Fruit fly (Drosophila melanogaster) whole organism, prepupa: ENCODE measurements around the gene Snoo.

Source experiments
- CG10631 ChIP-seq: fragments of 200-800 bp; sonication (Bioruptor generic); optimal IDR thresholded peaks from 2 replicates; lab custom pipeline; 2016; ENCODE audit warnings: missing biosample characterization, missing genetic modification characterization
- CG10669 ChIP-seq: fragments of 200-800 bp; sonication (Bioruptor generic); optimal IDR thresholded peaks from 3 replicates; lab custom pipeline; 2018; ENCODE audit warnings: missing biosample characterization, mild to moderate bottlenecking, missing genetic modification characterization, moderate library complexity
- CG11762 ChIP-seq: fragments of 200-800 bp; sonication (Bioruptor generic); optimal IDR thresholded peaks from 3 replicates; lab custom pipeline; 2016; ENCODE audit warnings: missing biosample characterization, missing genetic modification characterization; ENCODE audit not compliant: insufficient read depth
- CG15336 ChIP-seq: fragments of 200-800 bp; sonication (Bioruptor generic); IDR thresholded peaks from 2 replicates; pipeline ENCODE4 v1.3.6; 2022; ENCODE audit warnings: missing biosample characterization, missing genetic modification characterization
- CG31627 ChIP-seq: fragments of 200-800 bp; sonication (Bioruptor generic); optimal IDR thresholded peaks from 3 replicates; lab custom pipeline; 2016; ENCODE audit warnings: missing biosample characterization, missing genetic modification characterization
- CG32006 ChIP-seq: fragments of 200-800 bp; sonication (Bioruptor generic); optimal IDR thresholded peaks from 3 replicates; lab custom pipeline; 2017; ENCODE audit warnings: missing biosample characterization, mild to moderate bottlenecking, missing genetic modification characterization
- CG34406 ChIP-seq: fragments of 200-800 bp; sonication (Bioruptor generic); optimal IDR thresholded peaks from 3 replicates; lab custom pipeline; 2016; ENCODE audit warnings: missing biosample characterization, missing genetic modification characterization
- CG4318 ChIP-seq: fragments of 200-800 bp; sonication (Bioruptor generic); optimal IDR thresholded peaks from 3 replicates; lab custom pipeline; 2017; ENCODE audit warnings: missing biosample characterization, mild to moderate bottlenecking, missing genetic modification characterization
- CG6163 ChIP-seq: fragments of 200-800 bp; sonication (Bioruptor generic); IDR thresholded peaks from 3 replicates; pipeline ENCODE4 v1.3.6; 2022; ENCODE audit warnings: missing biosample characterization, missing genetic modification characterization
- CG6792 ChIP-seq: fragments of 200-800 bp; sonication (Bioruptor generic); optimal IDR thresholded peaks from 3 replicates; lab custom pipeline; 2016; ENCODE audit warnings: missing biosample characterization, missing genetic modification characterization
- CG7368 ChIP-seq: fragments of 200-800 bp; sonication (Bioruptor generic); optimal IDR thresholded peaks from 3 replicates; lab custom pipeline; 2016; ENCODE audit warnings: missing biosample characterization, missing genetic modification characterization
- CG8119 ChIP-seq: fragments of 200-800 bp; sonication (Bioruptor generic); IDR thresholded peaks from 3 replicates; pipeline ENCODE4 v1.3.6; 2022; ENCODE audit warnings: missing biosample characterization, missing genetic modification characterization
- CG8319 ChIP-seq: fragments of 200-800 bp; sonication (Bioruptor generic); optimal IDR thresholded peaks from 3 replicates; lab custom pipeline; 2016; ENCODE audit warnings: missing biosample characterization, missing genetic modification characterization
- CG8632 ChIP-seq: fragments of 200-800 bp; sonication (Bioruptor generic); optimal IDR thresholded peaks from 3 replicates; lab custom pipeline; 2016; ENCODE audit warnings: missing biosample characterization, missing genetic modification characterization
- CG9139 ChIP-seq: fragments of 200-800 bp; sonication (Bioruptor generic); optimal IDR thresholded peaks from 3 replicates; lab custom pipeline; 2017; ENCODE audit warnings: missing biosample characterization, mild to moderate bottlenecking, missing genetic modification characterization
- Eip75B ChIP-seq: fragments of 200-800 bp; sonication (Bioruptor generic); optimal IDR thresholded peaks from 3 replicates; lab custom pipeline; 2016; ENCODE audit warnings: missing biosample characterization, missing genetic modification characterization
- Eip78C ChIP-seq: fragments of 200-800 bp; sonication (Bioruptor generic); peaks from one replicate; lab custom pipeline; 2016; ENCODE audit warnings: missing biosample characterization, missing genetic modification characterization
- Eip93F ChIP-seq: fragments of 200-800 bp; sonication (Bioruptor generic); optimal IDR thresholded peaks from 2 replicates; lab custom pipeline; 2016; ENCODE audit warnings: missing biosample characterization, mild to moderate bottlenecking, missing genetic modification characterization
- Gug ChIP-seq: fragments of 200-800 bp; sonication (Bioruptor generic); IDR thresholded peaks from 2 replicates; pipeline ENCODE4 v1.3.6; 2022; ENCODE audit warnings: missing biosample characterization, missing genetic modification characterization
- Hr38 ChIP-seq: sonication (Bioruptor generic); optimal IDR thresholded peaks from 2 replicates; lab custom pipeline; 2016; ENCODE audit warnings: missing biosample characterization, missing genetic modification characterization
- Hr39 ChIP-seq: fragments of 200-800 bp; sonication (Bioruptor generic); optimal IDR thresholded peaks from 2 replicates; lab custom pipeline; 2016; ENCODE audit warnings: missing biosample characterization, missing genetic modification characterization
- Hr4 ChIP-seq: fragments of 200-800 bp; sonication (Bioruptor generic); optimal IDR thresholded peaks from 3 replicates; lab custom pipeline; 2016; ENCODE audit warnings: missing biosample characterization, missing genetic modification characterization
- Met ChIP-seq: fragments of 200-800 bp; sonication (Bioruptor generic); optimal IDR thresholded peaks from 3 replicates; lab custom pipeline; 2016; ENCODE audit warnings: missing biosample characterization, missing genetic modification characterization
- Smox ChIP-seq: fragments of 200-800 bp; sonication (Bioruptor generic); optimal IDR thresholded peaks from 3 replicates; lab custom pipeline; 2016; ENCODE audit warnings: missing biosample characterization, missing genetic modification characterization
- Sox102F ChIP-seq: fragments of 200-800 bp; sonication (Bioruptor generic); optimal IDR thresholded peaks from 2 replicates; lab custom pipeline; 2016; ENCODE audit warnings: missing biosample characterization, mild to moderate bottlenecking, missing genetic modification characterization
- Sox14 ChIP-seq: fragments of 200-800 bp; sonication (Bioruptor generic); optimal IDR thresholded peaks from 3 replicates; lab custom pipeline; 2016; ENCODE audit warnings: missing biosample characterization, missing genetic modification characterization
- Sox15 ChIP-seq: fragments of 200-800 bp; sonication (Bioruptor generic); optimal IDR thresholded peaks from 3 replicates; lab custom pipeline; 2016; ENCODE audit warnings: missing biosample characterization, missing genetic modification characterization
- achi ChIP-seq: fragments of 200-800 bp; sonication (Bioruptor generic); optimal IDR thresholded peaks from 3 replicates; lab custom pipeline; 2016; ENCODE audit warnings: missing biosample characterization, missing genetic modification characterization
- acj6 ChIP-seq: fragments of 200-800 bp; sonication (Bioruptor generic); optimal IDR thresholded peaks from 3 replicates; lab custom pipeline; 2016; ENCODE audit warnings: missing biosample characterization, missing genetic modification characterization
- cyc ChIP-seq: fragments of 200-800 bp; sonication (Bioruptor generic); optimal IDR thresholded peaks from 3 replicates; lab custom pipeline; 2016; ENCODE audit warnings: missing biosample characterization, missing genetic modification characterization
- dac ChIP-seq: fragments of 200-800 bp; sonication (Bioruptor generic); optimal IDR thresholded peaks from 2 replicates; lab custom pipeline; 2017; ENCODE audit warnings: missing biosample characterization, mild to moderate bottlenecking, missing genetic modification characterization
- dsx ChIP-seq: fragments of 200-800 bp; optimal IDR thresholded peaks from 3 replicates; lab custom pipeline; 2019; ENCODE audit warnings: missing biosample characterization, mild to moderate bottlenecking, missing genetic modification characterization, moderate library complexity; ENCODE audit not compliant: poor library complexity, severe bottlenecking
- eg ChIP-seq: fragments of 200-800 bp; sonication (Bioruptor generic); IDR thresholded peaks from 3 replicates; pipeline ENCODE4 v1.3.6; 2022; ENCODE audit warnings: missing biosample characterization, missing genetic modification characterization
- fd85E ChIP-seq: fragments of 200-800 bp; sonication (Bioruptor generic); optimal IDR thresholded peaks from 3 replicates; lab custom pipeline; 2016; ENCODE audit warnings: missing biosample characterization, missing genetic modification characterization
- fkh ChIP-seq: fragments of 200-800 bp; sonication (Bioruptor generic); optimal IDR thresholded peaks from 3 replicates; lab custom pipeline; 2017; ENCODE audit warnings: missing biosample characterization, mild to moderate bottlenecking, missing genetic modification characterization, moderate library complexity
- lz ChIP-seq: fragments of 200-800 bp; sonication (Bioruptor generic); optimal IDR thresholded peaks from 3 replicates; lab custom pipeline; 2016; ENCODE audit warnings: missing biosample characterization, missing genetic modification characterization
- net ChIP-seq: fragments of 200-800 bp; sonication (Bioruptor generic); optimal IDR thresholded peaks from 3 replicates; lab custom pipeline; 2016; ENCODE audit warnings: missing biosample characterization, missing genetic modification characterization
- salr ChIP-seq, 2 experiments: fragments of 200-800 bp; sonication (Bioruptor generic); optimal IDR thresholded peaks; 3 replicates each; lab custom pipeline; 2016 to 2018; ENCODE audit warnings: missing biosample characterization in 2 of 2, missing genetic modification characterization in 2 of 2, mild to moderate bottlenecking in 1 of 2
- spab ChIP-seq: fragments of 200-800 bp; sonication (Bioruptor generic); optimal IDR thresholded peaks from 2 replicates; lab custom pipeline; 2017; ENCODE audit warnings: missing biosample characterization, mild to moderate bottlenecking, missing genetic modification characterization, missing genetic modification reagents
- ss ChIP-seq, 2 experiments: fragments of 200-800 bp; sonication (Bioruptor generic); optimal IDR thresholded peaks; 2 replicates in 1 of 2; 3 replicates in 1 of 2; lab custom pipeline; 2017 to 2018; ENCODE audit warnings: mild to moderate bottlenecking in 2 of 2, missing biosample characterization in 2 of 2, missing genetic modification characterization in 2 of 2, moderate library complexity in 1 of 2
- svp ChIP-seq: fragments of 200-800 bp; sonication (Bioruptor generic); peaks from one replicate; lab custom pipeline; 2016; ENCODE audit warnings: missing biosample characterization, missing genetic modification characterization
- topi ChIP-seq: fragments of 200-800 bp; sonication (Bioruptor generic); optimal IDR thresholded peaks from 3 replicates; lab custom pipeline; 2016; ENCODE audit warnings: missing biosample characterization, missing genetic modification characterization
- vri ChIP-seq: fragments of 200-800 bp; sonication (Bioruptor generic); optimal IDR thresholded peaks from 3 replicates; lab custom pipeline; 2016; ENCODE audit warnings: missing biosample characterization, mild to moderate bottlenecking, missing genetic modification characterization

Snoo gene

DNA sequence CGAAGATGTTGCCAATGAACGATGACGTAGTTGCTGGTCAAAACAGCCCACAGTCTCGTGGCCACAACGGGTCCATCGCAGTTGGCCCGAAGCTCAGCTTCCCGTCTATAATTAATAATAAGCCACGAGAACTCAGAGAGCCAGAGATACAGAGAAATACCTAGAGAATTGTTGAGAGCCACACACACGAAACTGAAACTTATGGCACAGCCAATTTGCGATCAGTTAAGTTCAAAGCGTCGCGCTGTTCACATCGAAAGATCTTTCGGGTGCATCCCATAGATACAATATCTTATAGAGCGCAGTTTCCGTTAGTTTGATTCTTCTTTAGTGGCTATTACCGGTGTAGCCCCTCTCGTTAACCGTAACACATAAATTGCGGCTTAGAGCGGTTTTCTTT is 28.6 kb upstream of the Snoo start:
- TF ChIP-seq net (GFP tag; lab: Kevin White, UChicago), result no peak
- TF ChIP-seq lz (GFP tag; lab: Kevin White, UChicago), result no peak
- no peak for TF ChIP-seq ss (GFP tag; optimal IDR thresholded peaks at IDR 0.05; lab: Kevin White, UChicago)
- TF ChIP-seq CG10669 (GFP tag; lab: Kevin White, UChicago), result no peak
- no peak for TF ChIP-seq salr (GFP tag; optimal IDR thresholded peaks at IDR 0.05; lab: Kevin White, UChicago)
- peak; percentile 45 for TF ChIP-seq Eip78C

- TF ChIP-seq Gug (no peak), topi (GFP tag; lab: Kevin White, UChicago) (no peak), CG15336 (no peak), Eip75B (GFP tag; lab: Kevin White, UChicago) (no peak), Eip78C (peak; percentile 14), spab (GFP tag; lab: Kevin White, UChicago) (no peak), fkh (peak; percentile 23), Sox102F (no peak), eg (GFP tag; lab: Robert Waterston, UW) (peak; percentile 34; the same call in 1 of the 3 replicates), svp (no peak), dsx (peak; percentile 5), cyc (GFP tag; lab: Kevin White, UChicago) (no peak), Smox (no peak)
- TF ChIP-seq, all 60 proteins: peak for 4
Measured at dm6 chr2L:8010602-8011455, 26.8 kb upstream of the Snoo start, which contains the start of the genes Glyat and Tg. Gene Glyat (minus strand): TSS chr2L:8010652. Gene Tg (plus strand): TSS chr2L:8011405.

- TF ChIP-seq Sox15 (GFP tag; lab: Kevin White, UChicago), result no peak
- TF ChIP-seq dac (GFP tag; lab: Kevin White, UChicago), result peak; percentile 10
- no peak for TF ChIP-seq achi
- TF ChIP-seq eg (GFP tag; lab: Robert Waterston, UW), result peak; percentile 79; the same call in 2 of the 3 replicates
- TF ChIP-seq CG32006 (GFP tag; lab: Kevin White, UChicago), result no peak
- no peak for TF ChIP-seq Hr38
- TF ChIP-seq vri (GFP tag; lab: Kevin White, UChicago), result peak; percentile 34
- TF ChIP-seq Sox14, result peak; percentile 34
- TF ChIP-seq spab (GFP tag; lab: Kevin White, UChicago), result no peak
- TF ChIP-seq CG7368 (GFP tag; lab: Kevin White, UChicago), result no peak
- peak; percentile 61; the same call in 2 of the 3 replicates for TF ChIP-seq CG8119 (GFP tag; lab: Robert Waterston, UW)
- TF ChIP-seq CG15336, result peak; percentile 34; the same call in 1 of the 2 replicates
- no peak for TF ChIP-seq CG31627 (GFP tag; lab: Kevin White, UChicago)
- TF ChIP-seq Sox102F, result peak; percentile 9
- no peak for TF ChIP-seq CG8319 (GFP tag; lab: Kevin White, UChicago)
- TF ChIP-seq CG4318, result no peak
- no peak for TF ChIP-seq fd85E (GFP tag; lab: Kevin White, UChicago)
- TF ChIP-seq CG6163 (GFP tag; lab: Robert Waterston, UW), result peak; percentile 59; the same call in 2 of the 3 replicates
- no peak for TF ChIP-seq Hr39 (GFP tag; lab: Kevin White, UChicago)
- peak; percentile 26 for TF ChIP-seq fkh
- TF ChIP-seq Hr4 (GFP tag; lab: Kevin White, UChicago), result no peak
- no peak for TF ChIP-seq CG10631 (GFP tag; lab: Kevin White, UChicago)
- peak; percentile 60 for TF ChIP-seq Eip78C
- no peak for TF ChIP-seq lz (GFP tag; lab: Kevin White, UChicago)
- no peak for TF ChIP-seq CG9139 (GFP tag; lab: Kevin White, UChicago)
- TF ChIP-seq CG8632 (GFP tag; lab: Kevin White, UChicago), result no peak
- TF ChIP-seq Eip93F (GFP tag; lab: Kevin White, UChicago), result no peak
- no peak for TF ChIP-seq CG11762 (GFP tag; lab: Kevin White, UChicago)
- peak; percentile 32 to 44 for TF ChIP-seq ss (GFP tag; optimal IDR thresholded peaks at IDR 0.05; lab: Kevin White, UChicago)
- TF ChIP-seq CG10669 (GFP tag; lab: Kevin White, UChicago), result no peak
- TF ChIP-seq acj6 (GFP tag; lab: Kevin White, UChicago), result no peak
- TF ChIP-seq CG34406 (GFP tag; lab: Kevin White, UChicago), result no peak
- TF ChIP-seq Met, result no peak
- TF ChIP-seq CG6792, result peak; percentile 15
Measured at dm6 chr2L:8009283-8010211, 25.6 kb upstream of the Snoo start, which contains the start of gene CG12560. Gene CG12560 (minus strand): TSS chr2L:8009477.
